Fruit fly (Drosophila melanogaster) whole organism, pupa: ENCODE results near the gene Reepl1.

ENCODE experiments used
- CG10348 ChIP-seq: fragments of 200-800 bp; sonication (Bioruptor generic); IDR thresholded peaks from 2 replicates; pipeline ENCODE4 v1.3.6; 2022; ENCODE audit warnings: missing biosample characterization, missing genetic modification characterization
- CG12605 ChIP-seq: fragments of 200-800 bp; sonication (Bioruptor generic); IDR thresholded peaks from 2 replicates; pipeline ENCODE4 v1.3.6; 2022; ENCODE audit warnings: missing biosample characterization, missing genetic modification characterization
- CG13204 ChIP-seq: fragments of 200-800 bp; sonication (Bioruptor generic); optimal IDR thresholded peaks from 2 replicates; lab custom pipeline; 2018; ENCODE audit warnings: missing biosample characterization, mild to moderate bottlenecking, missing genetic modification characterization, moderate library complexity
- CG14655 ChIP-seq: fragments of 200-800 bp; sonication (Bioruptor generic); optimal IDR thresholded peaks from 3 replicates; lab custom pipeline; 2017; ENCODE audit warnings: mild to moderate bottlenecking, missing biosample characterization, missing genetic modification reagents, missing genetic modification characterization
- CG15710 ChIP-seq: fragments of 200-800 bp; sonication (Bioruptor generic); optimal IDR thresholded peaks from 2 replicates; lab custom pipeline; 2018; ENCODE audit warnings: missing biosample characterization, mild to moderate bottlenecking, missing genetic modification characterization, moderate library complexity
- CG17806 ChIP-seq: fragments of 200-800 bp; sonication (Bioruptor generic); optimal IDR thresholded peaks from 2 replicates; lab custom pipeline; 2018; ENCODE audit warnings: missing biosample characterization, mild to moderate bottlenecking, missing genetic modification characterization, moderate library complexity
- CG32121 ChIP-seq: fragments of 200-800 bp; sonication (Bioruptor generic); IDR thresholded peaks from 2 replicates; pipeline ENCODE4 v1.3.6; 2022; ENCODE audit warnings: missing biosample characterization, missing genetic modification characterization
- CG34367 ChIP-seq: fragments of 200-800 bp; sonication (Bioruptor generic); optimal IDR thresholded peaks from 2 replicates; lab custom pipeline; 2018; ENCODE audit warnings: missing biosample characterization, mild to moderate bottlenecking, missing genetic modification characterization
- CG4496 ChIP-seq: fragments of 200-800 bp; sonication (Bioruptor generic); IDR thresholded peaks from 3 replicates; pipeline ENCODE4 v1.3.6; 2022; ENCODE audit warnings: missing biosample characterization, missing genetic modification characterization
- CG8159 ChIP-seq: fragments of 200-800 bp; sonication (Bioruptor generic); optimal IDR thresholded peaks from 3 replicates; lab custom pipeline; 2018; ENCODE audit warnings: missing biosample characterization, mild to moderate bottlenecking, missing genetic modification characterization, moderate library complexity
- CG8301 ChIP-seq: fragments of 200-800 bp; sonication (Bioruptor generic); optimal IDR thresholded peaks from 2 replicates; lab custom pipeline; 2018; ENCODE audit warnings: missing biosample characterization, mild to moderate bottlenecking, missing genetic modification characterization
- CG9948 ChIP-seq: fragments of 200-800 bp; sonication (Bioruptor generic); optimal IDR thresholded peaks from 2 replicates; lab custom pipeline; 2018; ENCODE audit warnings: missing biosample characterization, mild to moderate bottlenecking, missing genetic modification characterization, moderate library complexity
- D1 ChIP-seq: fragments of 200-800 bp; sonication (Bioruptor generic); optimal IDR thresholded peaks from 2 replicates; lab custom pipeline; 2018; ENCODE audit warnings: missing biosample characterization, mild to moderate bottlenecking, missing genetic modification characterization, moderate library complexity
- EcR ChIP-seq: fragments of 200-800 bp; sonication (Bioruptor generic); optimal IDR thresholded peaks from 3 replicates; lab custom pipeline; 2019; ENCODE audit warnings: missing biosample characterization, missing genetic modification characterization, mild to moderate bottlenecking, moderate library complexity, missing genetic modification reagents
- Ets98B ChIP-seq: fragments of 200-800 bp; sonication (Bioruptor generic); IDR thresholded peaks from 2 replicates; pipeline ENCODE4 v1.3.6; 2022; ENCODE audit warnings: missing biosample characterization, missing genetic modification characterization
- Pif1A ChIP-seq: fragments of 200-800 bp; sonication (Bioruptor generic); optimal IDR thresholded peaks from 3 replicates; lab custom pipeline; 2016; ENCODE audit warnings: missing biosample characterization, missing genetic modification characterization
- Pif1B ChIP-seq: fragments of 200-800 bp; sonication (Bioruptor generic); optimal IDR thresholded peaks from 3 replicates; lab custom pipeline; 2016; ENCODE audit warnings: missing biosample characterization, missing genetic modification characterization
- Snoo ChIP-seq: fragments of 200-800 bp; sonication (Bioruptor generic); optimal IDR thresholded peaks from 3 replicates; lab custom pipeline; 2017; ENCODE audit warnings: missing biosample characterization, mild to moderate bottlenecking, missing genetic modification characterization, inconsistent platforms
- fd96Ca ChIP-seq: fragments of 200-800 bp; sonication (Bioruptor generic); IDR thresholded peaks from 3 replicates; pipeline ENCODE4 v1.3.6; 2022; ENCODE audit warnings: missing biosample characterization, missing genetic modification characterization
- gl ChIP-seq: fragments of 200-800 bp; sonication (Bioruptor generic); optimal IDR thresholded peaks from 2 replicates; lab custom pipeline; 2018; ENCODE audit warnings: missing biosample characterization, mild to moderate bottlenecking, missing genetic modification characterization
- rn ChIP-seq: fragments of 200-800 bp; sonication (Bioruptor generic); IDR thresholded peaks from 2 replicates; pipeline ENCODE4 v1.3.6; 2022; ENCODE audit warnings: missing biosample characterization, missing genetic modification characterization

The Reepl1 gene

DNA sequence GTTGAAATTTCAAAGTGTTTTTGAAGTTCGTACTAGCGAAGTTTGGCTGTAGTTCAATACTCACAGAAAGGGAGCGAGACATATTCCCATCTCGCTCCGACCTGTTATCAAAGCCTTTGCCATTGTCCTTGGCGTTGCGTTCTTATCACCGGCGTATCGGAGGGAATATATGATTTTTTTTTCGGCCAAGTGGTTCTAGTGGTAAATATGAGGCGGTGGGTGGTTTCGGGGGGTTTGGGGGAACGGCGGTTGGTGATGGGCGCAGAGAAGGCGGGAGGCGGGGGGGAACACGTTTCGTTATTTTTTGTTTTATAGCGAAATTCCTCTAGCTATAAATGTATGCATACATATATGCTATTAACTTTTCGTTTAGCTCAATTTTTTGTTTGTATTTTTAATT, 48.0 kb downstream of the Reepl1 start:
- no peak for TF ChIP-seq CG14655 (GFP tag; lab: Kevin White, UChicago)
- no peak for TF ChIP-seq CG34367

DNA sequence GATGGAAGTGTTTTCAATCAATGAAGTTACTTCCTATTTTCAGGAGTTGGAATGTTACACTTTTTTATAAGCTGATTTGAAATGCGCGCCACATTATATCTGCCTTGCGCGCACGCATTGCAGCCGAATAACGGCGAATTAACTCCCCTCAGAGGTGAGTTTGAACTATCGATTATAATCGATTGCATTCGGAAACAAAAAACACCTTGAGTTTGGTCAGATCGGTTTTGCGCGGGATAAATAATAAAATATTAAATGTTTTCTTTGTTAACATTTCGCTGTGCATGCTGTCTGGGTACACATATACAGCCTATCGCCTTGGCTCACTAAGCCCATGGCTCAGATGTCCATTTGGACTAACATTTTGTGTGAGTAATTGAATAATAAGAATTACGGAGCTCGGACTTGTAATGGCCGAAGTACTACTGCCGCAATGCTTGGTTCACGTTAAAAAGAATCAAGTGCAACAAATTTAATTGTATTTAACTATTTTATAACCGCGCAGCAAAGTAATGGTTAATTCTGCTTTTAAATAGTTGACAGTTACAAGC, 48.9 kb downstream of the Reepl1 start:
- TF ChIP-seq Pif1B (GFP tag; lab: Kevin White, UChicago) = no peak
- no peak for TF ChIP-seq D1 (tag; lab: Kevin White, UChicago)
- no peak for TF ChIP-seq gl (tag; lab: Kevin White, UChicago)
- no peak for TF ChIP-seq CG17806 (tag; lab: Kevin White, UChicago)
- no peak for TF ChIP-seq rn
- no peak for TF ChIP-seq CG8301 (tag; lab: Kevin White, UChicago)
- no peak for TF ChIP-seq Ets98B
- TF ChIP-seq CG15710 (tag; lab: Kevin White, UChicago) = no peak
- no peak for TF ChIP-seq CG12605 (GFP tag; lab: Robert Waterston, UW)

DNA sequence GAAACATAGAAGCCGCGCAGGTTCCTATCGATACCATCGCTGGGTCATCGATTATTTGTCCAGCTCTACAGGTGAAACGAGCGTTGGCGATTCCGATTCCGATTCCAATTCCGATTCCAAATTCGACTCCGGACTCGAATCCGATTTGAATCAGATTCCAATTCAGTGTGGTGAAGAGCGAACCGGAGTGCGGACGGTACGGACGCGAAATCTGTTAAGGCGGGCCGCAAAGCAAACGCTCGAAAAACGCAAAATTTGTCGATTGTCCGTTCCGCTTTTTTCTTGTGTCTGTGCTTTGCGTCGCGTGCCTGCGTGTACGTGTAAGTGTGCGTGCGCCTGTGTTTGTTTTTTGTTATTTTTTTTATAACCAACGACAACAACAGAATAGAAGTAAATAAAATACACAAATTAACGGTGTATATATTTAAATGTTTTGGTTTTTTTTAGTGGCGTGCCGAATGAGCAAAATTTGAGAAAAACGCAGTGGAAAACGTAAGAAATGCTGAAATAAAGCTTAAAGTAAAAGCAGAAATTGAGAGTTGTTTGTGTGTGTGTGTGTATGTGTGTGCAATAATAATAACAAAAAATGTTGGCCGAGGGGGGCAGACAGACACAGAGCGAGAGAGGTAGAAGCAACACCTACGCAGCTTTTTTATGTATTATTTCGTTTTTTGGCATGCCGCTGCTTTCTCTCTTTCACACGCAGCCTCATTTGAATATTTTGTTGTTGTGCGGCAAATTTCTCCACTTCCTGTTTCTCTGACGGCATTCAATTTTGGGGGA, 49.5 kb downstream of the Reepl1 start, which contains the start of gene Ptp10D:
Gene Ptp10D (plus strand): TSS at position 150 of the 783 bp plus-strand sequence.
- TF ChIP-seq CG4496 (GFP tag; lab: Robert Waterston, UW) (peak; percentile 64), CG32121 (GFP tag; lab: Robert Waterston, UW) (peak; percentile 56), Snoo (tag; lab: Kevin White, UChicago) (no peak), CG12605 (GFP tag; lab: Robert Waterston, UW) (peak; percentile 58; the same call in 1 of the 2 replicates), Ets98B (peak; percentile 46; the same call in 1 of the 2 replicates)

DNA sequence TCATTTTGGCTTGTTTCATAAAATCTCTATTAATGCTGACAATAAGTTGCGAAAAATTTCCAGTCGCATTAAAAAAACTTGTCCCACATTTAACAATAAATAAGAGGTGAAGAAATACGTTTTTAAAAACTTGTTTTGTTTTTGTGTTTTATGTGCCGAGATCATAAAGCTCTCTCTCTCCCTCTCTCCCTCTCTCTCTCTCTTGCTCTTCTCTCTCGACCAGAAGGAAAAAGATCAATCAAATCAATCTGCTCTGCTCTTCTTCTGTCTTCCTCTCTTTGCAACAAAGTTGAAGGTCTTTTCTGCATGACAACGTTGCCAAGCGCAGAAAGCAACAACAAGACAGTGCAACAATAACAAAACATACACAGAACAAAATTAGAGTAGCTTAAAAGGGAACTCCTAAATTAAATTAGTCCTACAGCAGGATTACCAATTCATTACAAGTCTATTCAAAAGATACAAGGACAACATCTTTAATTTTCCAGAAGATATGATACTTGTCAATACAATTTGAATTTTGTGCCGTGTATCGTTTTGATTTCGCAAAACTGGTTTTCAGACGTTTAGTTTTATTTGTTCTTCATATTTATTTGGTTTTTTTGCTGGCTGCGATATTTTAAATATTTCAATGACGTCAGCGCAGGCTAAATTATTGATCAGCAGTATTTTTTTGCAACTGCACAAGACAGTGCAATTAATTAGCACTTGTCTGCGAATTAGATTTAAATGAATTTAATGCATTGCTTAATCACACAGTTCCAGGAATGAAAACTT, 50.3 kb downstream of the Reepl1 start:
- TF ChIP-seq D1 (tag; lab: Kevin White, UChicago) = peak; percentile 90
- peak; percentile 97 for TF ChIP-seq Pif1A (GFP tag; lab: Kevin White, UChicago)
- TF ChIP-seq CG9948 (tag; lab: Kevin White, UChicago) = peak; percentile 95
- peak; percentile 97 for TF ChIP-seq CG34367
- TF ChIP-seq Ets98B = peak; percentile 95
- peak; percentile 93 for TF ChIP-seq CG8301 (tag; lab: Kevin White, UChicago)
- peak; percentile 97 for TF ChIP-seq CG15710 (tag; lab: Kevin White, UChicago)
- TF ChIP-seq rn = peak; percentile 88
- TF ChIP-seq CG17806 (tag; lab: Kevin White, UChicago) = peak; percentile 97
- peak; percentile 65 for TF ChIP-seq CG10348
- peak; percentile 95 for TF ChIP-seq CG12605 (GFP tag; lab: Robert Waterston, UW)
- peak; percentile 95 for TF ChIP-seq CG8159 (tag; lab: Kevin White, UChicago)
- TF ChIP-seq Pif1B (GFP tag; lab: Kevin White, UChicago) = peak; percentile 96
- peak; percentile 87 for TF ChIP-seq fd96Ca (GFP tag; lab: Robert Waterston, UW)
- peak; percentile 95 for TF ChIP-seq CG32121 (GFP tag; lab: Robert Waterston, UW)
- peak; percentile 95 for TF ChIP-seq gl (tag; lab: Kevin White, UChicago)
- TF ChIP-seq CG4496 (GFP tag; lab: Robert Waterston, UW) = peak; percentile 98
- TF ChIP-seq EcR = peak; percentile 92
- peak; percentile 89 for TF ChIP-seq CG13204 (GFP tag; lab: Kevin White, UChicago)
- peak; percentile 84 for TF ChIP-seq Snoo (tag; lab: Kevin White, UChicago)
- peak; percentile 96 for TF ChIP-seq CG14655 (GFP tag; lab: Kevin White, UChicago)
